Fruit fly (Drosophila melanogaster): ENCODE data around the gene Pus10.

DNA sequence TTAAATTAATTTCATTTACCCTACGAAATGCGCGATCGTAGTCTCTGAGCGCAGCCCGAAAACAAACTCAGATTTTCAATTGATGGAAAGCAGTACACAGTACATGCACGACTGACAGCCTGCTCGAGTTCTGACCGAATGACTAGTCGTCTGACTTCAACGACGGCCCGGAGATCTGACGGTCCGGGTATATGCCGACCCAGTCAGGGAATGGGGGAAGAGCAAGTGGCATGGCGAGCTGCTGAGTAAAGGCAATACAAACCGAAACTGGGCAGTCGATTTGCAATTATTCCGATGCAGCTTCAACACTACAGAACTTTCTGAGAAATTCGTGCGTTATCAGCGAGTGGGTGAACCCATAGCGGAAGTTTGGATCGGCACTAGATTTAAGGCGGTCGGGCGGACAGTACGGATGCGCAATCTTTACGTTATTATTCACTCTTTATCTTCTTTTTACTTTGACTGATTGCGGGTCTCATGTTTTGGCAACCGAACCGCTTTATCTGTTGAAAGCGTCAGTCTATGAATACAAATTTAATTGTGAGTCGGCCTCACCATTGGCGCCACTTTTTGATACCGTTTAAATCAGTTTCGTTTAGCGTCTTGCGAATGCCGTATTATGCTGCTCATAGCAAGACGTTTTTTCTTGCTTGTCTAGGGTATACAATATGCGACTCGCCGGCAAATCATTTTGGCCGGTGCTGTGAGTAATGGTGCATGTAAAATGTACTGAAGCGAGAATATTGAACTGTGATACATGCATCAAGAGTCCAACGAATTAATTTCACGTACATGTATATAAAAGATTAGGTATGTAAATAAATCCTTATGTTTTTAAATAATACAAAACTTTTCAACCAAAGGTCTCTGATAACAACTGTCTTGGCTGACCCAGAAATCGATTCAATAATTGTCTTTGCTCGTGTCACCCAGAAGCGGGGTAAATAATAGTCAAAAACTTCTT, 34.3 kb downstream of the Pus10 start:
- TF ChIP-seq usp (GFP tag; optimal IDR thresholded peaks at IDR 0.05) (no peak), br (GFP tag; optimal IDR thresholded peaks at IDR 0.05) (peak; percentile 73), psq (GFP tag; optimal IDR thresholded peaks at IDR 0.05) (peak; percentile 6), Dif (GFP tag; optimal IDR thresholded peaks at IDR 0.05; ENCODE audit: partially characterized antibody) (no peak), Vsx2 (GFP tag; optimal IDR thresholded peaks at IDR 0.05; ENCODE audit: partially characterized antibody) (no peak), N (GFP tag; optimal IDR thresholded peaks at IDR 0.05) (no peak), Dfd (GFP tag; optimal IDR thresholded peaks at IDR 0.05) (no peak), CG32264 (GFP tag; optimal IDR thresholded peaks at IDR 0.05) (no peak), Rel (GFP tag; optimal IDR thresholded peaks at IDR 0.05) (no peak), Rel (tag; optimal IDR thresholded peaks at IDR 0.05) (no peak), h (GFP tag; optimal IDR thresholded peaks at IDR 0.05) (peak; percentile 62), brk (GFP tag; optimal IDR thresholded peaks at IDR 0.05) (no peak)

Data from whole organism, wandering third instar larva.